Fruit fly (Drosophila melanogaster) whole organism: Measurements from ENCODE around the gene wake.

ENCODE experiments used
- CG8478 ChIP-seq: fragments of >200 bp; optimal IDR thresholded peaks from 2 replicates; lab custom pipeline; 2018; ENCODE audit warnings: inconsistent platforms
- Dll ChIP-seq: fragments of >200 bp; optimal IDR thresholded peaks from 2 replicates; lab custom pipeline; 2017
- pan ChIP-seq: fragments of >200 bp; optimal IDR thresholded peaks from 2 replicates; lab custom pipeline; 2017
- psq ChIP-seq: fragments of >200 bp; optimal IDR thresholded peaks from 2 replicates; lab custom pipeline; 2017

- no peak for TF ChIP-seq psq
- TF ChIP-seq pan (lab: Kevin White, UChicago) = no peak
- no peak for TF ChIP-seq Dll (lab: Kevin White, UChicago)
- no peak for TF ChIP-seq CG8478 (lab: Kevin White, UChicago)
Measured at dm6 chr3R:22634549-22635410, 4.8 kb upstream of the wake start.
